Worm (Caenorhabditis elegans) whole organism, young adult: ENCODE data around the gene oac-31.

ENCODE experiments used
- Y67H2A.10 ChIP-seq: fragments of 200-800 bp; sonication (Bioruptor generic); conservative IDR thresholded peaks from 2 replicates; pipeline ENCODE4 v1.3.6; 2022; ENCODE audit warnings: missing genetic modification reagents, missing genetic modification characterization, missing compliant biosample characterization
- ama-1 ChIP-seq, 3 experiments: fragments of 150-350 bp in 1 of 3; sonication (generic microtip) in 2 of 3; optimal IDR thresholded peaks; 2 replicates each; lab custom pipeline; 2014 to 2018; ENCODE audit warnings: missing biosample characterization in 2 of 3, missing genetic modification characterization in 2 of 3, missing genetic modification reagents in 2 of 3
- mes-4 ChIP-seq: sonication (generic microtip); optimal IDR thresholded peaks from 2 replicates; lab custom pipeline; 2016; ENCODE audit warnings: missing genotype, missing genetic modification characterization, missing compliant biosample characterization
- nfya-1 ChIP-seq: sonication (generic microtip); optimal IDR thresholded peaks from 2 replicates; lab custom pipeline; 2017; ENCODE audit warnings: antibody characterized with exemption, missing compliant biosample characterization, missing genetic modification characterization, borderline replicate concordance; ENCODE audit not compliant: insufficient read depth
- rcor-1 ChIP-seq: fragments of 200-800 bp; sonication (Bioruptor generic); IDR thresholded peaks from 2 replicates; pipeline ENCODE4 v1.3.6; 2022; ENCODE audit warnings: missing genetic modification reagents, missing genetic modification characterization, missing compliant biosample characterization
- sptf-2 ChIP-seq: fragments of 200-800 bp; sonication (Bioruptor generic); optimal IDR thresholded peaks from 2 replicates; lab custom pipeline; 2018; ENCODE audit warnings: mild to moderate bottlenecking, missing genetic modification characterization, missing compliant biosample characterization

DNA sequence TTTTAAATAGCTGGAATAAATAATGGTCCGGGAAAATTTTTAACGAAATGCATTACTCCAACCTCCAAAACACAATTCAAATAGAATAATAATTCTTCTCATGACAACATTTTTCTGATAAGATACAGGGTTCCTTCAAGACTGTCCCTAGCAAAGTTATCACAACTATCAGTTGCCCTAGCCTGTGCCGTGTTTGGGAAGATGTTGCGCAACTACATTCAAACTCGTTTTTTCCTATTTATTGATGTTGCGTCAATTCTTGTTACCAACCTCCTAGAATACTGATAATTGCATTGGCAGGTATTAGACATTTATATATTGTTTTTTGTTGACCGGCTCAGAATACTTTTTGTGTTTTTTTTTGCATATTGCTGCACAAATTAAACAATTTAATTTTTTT is 13.4 kb upstream of the oac-31 start:
- TF ChIP-seq nfya-1: no peak
- no peak for TF ChIP-seq Y67H2A.10 (GFP tag; lab: Robert Waterston, UW)
- TF ChIP-seq rcor-1 (GFP tag; lab: Robert Waterston, UW): no peak
- TF ChIP-seq ama-1 (optimal IDR thresholded peaks at IDR 0.05; lab: Kevin White, UChicago): no peak
- TF ChIP-seq ama-1 (GFP tag; optimal IDR thresholded peaks at IDR 0.05; lab: Kevin White, UChicago): no peak
- TF ChIP-seq sptf-2 (GFP tag; lab: Kevin White, UChicago): no peak
- TF ChIP-seq mes-4: no peak
